Fruit fly (Drosophila melanogaster): ENCODE measurements around the gene CG43935.

dm6 chr3R:27087549-27087948 is 22.3 kb downstream of the CG43935 start, which contains the start of gene Cpr97Ea:
- no peak for TF ChIP-seq psq (optimal IDR thresholded peaks at IDR 0.05)
- no peak for TF ChIP-seq EcR (GFP tag; optimal IDR thresholded peaks at IDR 0.05)
